Fruit fly (Drosophila melanogaster) whole organism: ENCODE data around the gene CG9356.

ENCODE experiments used
- CG8478 ChIP-seq: fragments of >200 bp; optimal IDR thresholded peaks from 2 replicates; lab custom pipeline; 2018; ENCODE audit warnings: inconsistent platforms
- EcR ChIP-seq, 2 experiments: fragments of >200 bp; optimal IDR thresholded peaks; 2 replicates each; lab custom pipeline; 2017; ENCODE audit warnings: missing biosample characterization in 2 of 2, missing genetic modification characterization in 2 of 2, missing genetic modification reagents in 2 of 2
- psq ChIP-seq: fragments of >200 bp; optimal IDR thresholded peaks from 2 replicates; lab custom pipeline; 2017
- usp ChIP-seq: fragments of >200 bp; optimal IDR thresholded peaks from 2 replicates; lab custom pipeline; 2017; ENCODE audit warnings: missing biosample characterization, missing genetic modification characterization, mixed read lengths

DNA sequence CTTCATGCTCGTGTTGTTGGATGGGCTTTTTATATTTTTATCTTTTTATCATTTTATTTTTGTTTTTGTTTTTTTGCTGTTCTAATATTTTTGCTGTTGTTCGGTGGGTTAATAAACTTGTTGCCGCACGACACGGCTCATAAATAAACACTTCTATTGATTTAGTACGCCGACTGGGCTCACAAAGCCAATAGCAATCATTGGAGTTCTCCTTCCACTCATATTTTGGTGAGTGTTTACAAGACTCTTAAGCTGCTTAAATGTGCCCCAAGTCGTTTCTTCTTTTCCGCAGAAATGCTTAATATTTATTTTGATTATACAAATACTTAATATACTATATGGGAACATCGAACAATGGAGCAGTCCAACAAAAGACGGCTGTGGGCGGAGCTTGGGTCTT is 13.9 kb downstream of the CG9356 start:
- TF ChIP-seq usp (GFP tag; lab: Kevin White, UChicago) (no peak), CG8478 (lab: Kevin White, UChicago) (no peak), EcR (GFP tag; optimal IDR thresholded peaks at IDR 0.05; lab: Kevin White, UChicago) (no peak), psq (lab: Kevin White, UChicago) (no peak)
